Worm (Caenorhabditis elegans) whole organism, young adult: ENCODE data around the gene gst-36.
A peak's percentile ranks its signal among the peaks of the same experiment; 100 is the strongest.

Experiments used
- C06A6.2 ChIP-seq: fragments of 200-800 bp; sonication (Bioruptor generic); conservative IDR thresholded peaks from 2 replicates; pipeline ENCODE4 v1.3.6; 2022; ENCODE audit warnings: missing genetic modification characterization, missing compliant biosample characterization
- C17E4.6 ChIP-seq: fragments of 200-800 bp; sonication (Bioruptor generic); IDR thresholded peaks from 2 replicates; pipeline ENCODE4 v1.3.6; 2022; ENCODE audit warnings: missing genetic modification reagents, missing genetic modification characterization, missing compliant biosample characterization
- D2030.7 ChIP-seq: fragments of 200-800 bp; sonication (Bioruptor generic); IDR thresholded peaks from 2 replicates; pipeline ENCODE4 v1.3.6; 2022; ENCODE audit warnings: missing genetic modification reagents, missing genetic modification characterization, missing compliant biosample characterization
- F49E8.2 ChIP-seq: sonication (generic microtip); optimal IDR thresholded peaks from 3 replicates; lab custom pipeline; 2017; ENCODE audit warnings: missing genetic modification characterization, mild to moderate bottlenecking, missing compliant biosample characterization, antibody characterized with exemption, moderate library complexity; ENCODE audit not compliant: insufficient read depth
- F57A8.1 ChIP-seq: fragments of 200-800 bp; sonication (Bioruptor generic); optimal IDR thresholded peaks from 2 replicates; lab custom pipeline; 2018; ENCODE audit warnings: mild to moderate bottlenecking, missing genetic modification characterization, moderate library complexity, missing compliant biosample characterization
- F57C9.4 ChIP-seq: sonication (generic microtip); optimal IDR thresholded peaks from 2 replicates; lab custom pipeline; 2017; ENCODE audit warnings: mild to moderate bottlenecking, missing genetic modification characterization, missing compliant biosample characterization
- K12H6.12 ChIP-seq: fragments of 200-800 bp; sonication (Bioruptor generic); optimal IDR thresholded peaks from 2 replicates; lab custom pipeline; 2018; ENCODE audit warnings: mild to moderate bottlenecking, missing genetic modification characterization, missing compliant biosample characterization
- T07F8.4 ChIP-seq: sonication (generic microtip); optimal IDR thresholded peaks from 2 replicates; lab custom pipeline; 2016; ENCODE audit warnings: mild to moderate bottlenecking, missing genetic modification characterization, moderate library complexity, missing compliant biosample characterization
- Y53G8AR.9 ChIP-seq: fragments of 200-800 bp; sonication (Bioruptor generic); conservative IDR thresholded peaks from 2 replicates; pipeline ENCODE4 v1.3.6; 2022; ENCODE audit warnings: missing genetic modification reagents, missing genetic modification characterization, missing compliant biosample characterization
- Y56A3A.18 ChIP-seq: fragments of 200-800 bp; sonication (Bioruptor generic); IDR thresholded peaks from 2 replicates; pipeline ENCODE4 v1.3.6; 2022; ENCODE audit warnings: missing genetic modification reagents, missing genetic modification characterization, missing compliant biosample characterization
- aptf-3 ChIP-seq: fragments of 200-800 bp; sonication (Bioruptor generic); IDR thresholded peaks from 2 replicates; pipeline ENCODE4 v1.3.6; 2022; ENCODE audit warnings: missing genetic modification characterization, missing compliant biosample characterization
- attf-5 ChIP-seq: fragments of 200-800 bp; sonication (Bioruptor generic); optimal IDR thresholded peaks from 2 replicates; lab custom pipeline; 2018; ENCODE audit warnings: mild to moderate bottlenecking, missing genetic modification characterization, missing compliant biosample characterization
- cebp-1 ChIP-seq, 2 experiments: fragments of 200-800 bp in 1 of 2; sonication (Bioruptor generic) in 1 of 2; sonication (generic microtip) in 1 of 2; IDR thresholded peaks in 1 of 2; optimal IDR thresholded peaks in 1 of 2; 2 replicates each; pipeline versions ENCODE4 v1.3.6 to Lab custom; 2017 to 2022; ENCODE audit warnings: missing compliant biosample characterization in 2 of 2, missing genetic modification characterization in 2 of 2, mild to moderate bottlenecking in 1 of 2, missing genetic modification reagents in 1 of 2, moderate library complexity in 1 of 2
- cebp-2 ChIP-seq: fragments of 200-800 bp; sonication (Bioruptor generic); IDR thresholded peaks from 2 replicates; pipeline ENCODE4 v1.3.6; 2022; ENCODE audit warnings: missing genetic modification characterization, missing compliant biosample characterization
- ceh-100 ChIP-seq: fragments of 200-800 bp; sonication (Bioruptor generic); IDR thresholded peaks from 2 replicates; pipeline ENCODE4 v1.3.6; 2022; ENCODE audit warnings: missing genetic modification reagents, missing genetic modification characterization, missing compliant biosample characterization
- ceh-27 ChIP-seq: fragments of 200-800 bp; sonication (Bioruptor generic); optimal IDR thresholded peaks from 2 replicates; lab custom pipeline; 2018; ENCODE audit warnings: mild to moderate bottlenecking, missing genetic modification characterization, moderate library complexity, missing compliant biosample characterization
- egl-18 ChIP-seq: fragments of 200-800 bp; sonication (Bioruptor generic); IDR thresholded peaks from 2 replicates; pipeline ENCODE4 v1.3.6; 2022; ENCODE audit warnings: missing genetic modification reagents, missing genetic modification characterization, missing compliant biosample characterization
- let-607 ChIP-seq, 2 experiments: fragments of 200-800 bp in 1 of 2; sonication (Bioruptor generic) in 1 of 2; sonication (generic microtip) in 1 of 2; optimal IDR thresholded peaks; 2 replicates each; lab custom pipeline; 2016 to 2018; ENCODE audit warnings: mild to moderate bottlenecking in 2 of 2, missing compliant biosample characterization in 2 of 2, missing genetic modification characterization in 2 of 2, moderate library complexity in 2 of 2, missing genotype in 1 of 2
- lin-26 ChIP-seq: fragments of 200-800 bp; sonication (Bioruptor generic); IDR thresholded peaks from 2 replicates; pipeline ENCODE4 v1.3.6; 2022; ENCODE audit warnings: missing genetic modification reagents, missing genetic modification characterization, missing compliant biosample characterization
- lir-1 ChIP-seq: fragments of 200-800 bp; sonication (Bioruptor generic); conservative IDR thresholded peaks from 2 replicates; pipeline ENCODE4 v1.3.6; 2022; ENCODE audit warnings: missing genetic modification reagents, missing genetic modification characterization, missing compliant biosample characterization
- madf-8 ChIP-seq: fragments of 200-800 bp; sonication (Bioruptor generic); conservative IDR thresholded peaks from 2 replicates; pipeline ENCODE4 v1.3.6; 2022; ENCODE audit warnings: missing genetic modification reagents, missing genetic modification characterization, missing compliant biosample characterization
- nfya-1 ChIP-seq: sonication (generic microtip); optimal IDR thresholded peaks from 2 replicates; lab custom pipeline; 2017; ENCODE audit warnings: antibody characterized with exemption, missing compliant biosample characterization, missing genetic modification characterization, borderline replicate concordance; ENCODE audit not compliant: insufficient read depth
- nfyb-1 ChIP-seq: fragments of 200-800 bp; sonication (Bioruptor generic); IDR thresholded peaks from 2 replicates; pipeline ENCODE4 v1.3.6; 2022; ENCODE audit warnings: missing genetic modification reagents, missing genetic modification characterization, missing compliant biosample characterization
- nhr-27 ChIP-seq: fragments of 200-800 bp; sonication (Bioruptor generic); optimal IDR thresholded peaks from 2 replicates; lab custom pipeline; 2018; ENCODE audit warnings: mild to moderate bottlenecking, missing genetic modification characterization, moderate library complexity, missing compliant biosample characterization
- nhr-80 ChIP-seq: sonication (generic microtip); optimal IDR thresholded peaks from 2 replicates; lab custom pipeline; 2016; ENCODE audit warnings: missing genetic modification characterization, missing compliant biosample characterization
- pha-4 ChIP-seq: fragments of 150-350 bp; sonication (generic microtip); optimal IDR thresholded peaks from 2 replicates; lab custom pipeline; 2014; ENCODE audit warnings: missing biosample characterization, missing genetic modification reagents, missing genetic modification characterization
- rcor-1 ChIP-seq: fragments of 200-800 bp; sonication (Bioruptor generic); IDR thresholded peaks from 2 replicates; pipeline ENCODE4 v1.3.6; 2022; ENCODE audit warnings: missing genetic modification reagents, missing genetic modification characterization, missing compliant biosample characterization
- snpc-1.3 ChIP-seq: sonication (generic microtip); optimal IDR thresholded peaks from 2 replicates; lab custom pipeline; 2017; ENCODE audit warnings: missing genetic modification characterization, mild to moderate bottlenecking, missing compliant biosample characterization, antibody characterized with exemption, moderate library complexity, missing genotype, missing genetic modification reagents; ENCODE audit not compliant: insufficient read depth
- snpc-3.4 ChIP-seq: sonication (generic microtip); optimal IDR thresholded peaks from 2 replicates; lab custom pipeline; 2017; ENCODE audit warnings: missing genetic modification characterization, mild to moderate bottlenecking, missing compliant biosample characterization, antibody characterized with exemption, moderate library complexity, missing genotype, missing genetic modification reagents
- somi-1 ChIP-seq: fragments of 200-800 bp; sonication (Bioruptor generic); optimal IDR thresholded peaks from 2 replicates; lab custom pipeline; 2018; ENCODE audit warnings: mild to moderate bottlenecking, missing genetic modification characterization, missing compliant biosample characterization
- tbp1 ChIP-seq: fragments of 200-800 bp; sonication (Bioruptor generic); optimal IDR thresholded peaks from 2 replicates; lab custom pipeline; 2018; ENCODE audit warnings: mild to moderate bottlenecking, missing genetic modification characterization, missing compliant biosample characterization
- tbx-9 ChIP-seq: sonication (generic microtip); optimal IDR thresholded peaks from 2 replicates; lab custom pipeline; 2016; ENCODE audit warnings: borderline replicate concordance, missing genetic modification characterization, inconsistent platforms, missing compliant biosample characterization
- unc-62 ChIP-seq: fragments of 150-350 bp; optimal IDR thresholded peaks from 2 replicates; lab custom pipeline; 2014; ENCODE audit warnings: missing biosample characterization, missing genetic modification reagents, missing genetic modification characterization
- ztf-22 ChIP-seq: fragments of 200-800 bp; sonication (Bioruptor generic); optimal IDR thresholded peaks from 2 replicates; lab custom pipeline; 2018; ENCODE audit warnings: mild to moderate bottlenecking, missing genetic modification characterization, moderate library complexity, missing compliant biosample characterization

The gst-36 gene

ce11 chrX:9850258-9850657 lies 12.5 kb downstream of the gst-36 start, which contains the start of gene lec-8:
Gene lec-8 (plus strand): TSS chrX:9850571.
- TF ChIP-seq unc-62 (GFP tag; lab: Kevin White, UChicago) (peak; percentile 45), nfyb-1 (GFP tag; lab: Robert Waterston, UW) (no peak), cebp-1 (GFP tag; IDR thresholded peaks at IDR 0.05; lab: Robert Waterston, UW) (no peak), cebp-1 (tag; optimal IDR thresholded peaks at IDR 0.05; lab: Kevin White, UChicago) (no peak), ztf-22 (GFP tag; lab: Kevin White, UChicago) (peak; percentile 20), egl-18 (GFP tag; lab: Robert Waterston, UW) (no peak), F57A8.1 (GFP tag; lab: Kevin White, UChicago) (no peak), C06A6.2 (GFP tag; lab: Robert Waterston, UW) (no peak), nhr-80 (tag; lab: Kevin White, UChicago) (peak; percentile 93), C17E4.6 (no peak), aptf-3 (GFP tag; lab: Robert Waterston, UW) (no peak), F49E8.2 (tag; lab: Kevin White, UChicago) (no peak), nhr-27 (tag; lab: Kevin White, UChicago) (no peak), lir-1 (GFP tag; lab: Robert Waterston, UW) (no peak), let-607 (tag; optimal IDR thresholded peaks at IDR 0.05; lab: Kevin White, UChicago) (peak in 1 of 2 experiments; percentile 24)

ce11 chrX:9848214-9848789 lies 14.5 kb downstream of the gst-36 start:
- no peak for TF ChIP-seq Y56A3A.18
- no peak for TF ChIP-seq cebp-2 (GFP tag; lab: Robert Waterston, UW)
- TF ChIP-seq somi-1 (GFP tag; lab: Kevin White, UChicago), result no peak
- TF ChIP-seq snpc-1.3, result no peak
- TF ChIP-seq aptf-3 (GFP tag; lab: Robert Waterston, UW), result no peak
- no peak for TF ChIP-seq snpc-3.4 (tag; lab: Kevin White, UChicago)
- TF ChIP-seq pha-4 (tag; lab: Kevin White, UChicago), result no peak
- TF ChIP-seq D2030.7, result no peak
- TF ChIP-seq egl-18 (GFP tag; lab: Robert Waterston, UW), result no peak
- TF ChIP-seq nfya-1 (tag; lab: Kevin White, UChicago), result no peak
- TF ChIP-seq attf-5 (GFP tag; lab: Kevin White, UChicago), result no peak
- no peak for TF ChIP-seq T07F8.4 (tag; lab: Kevin White, UChicago)
- no peak for TF ChIP-seq rcor-1
- no peak for TF ChIP-seq ceh-100 (GFP tag; lab: Robert Waterston, UW)
- TF ChIP-seq ceh-27 (GFP tag; lab: Kevin White, UChicago), result no peak
- TF ChIP-seq, all 124 proteins: peak for 0

- TF ChIP-seq K12H6.12 (no peak), snpc-1.3 (no peak), Y53G8AR.9 (GFP tag; lab: Robert Waterston, UW) (no peak)
These were observed 15.8 kb downstream of the gst-36 start, which contains the start of gene vab-15 for ce11 chrX:9846975-9847374. Gene vab-15 (plus strand): TSS chrX:9847275.

ce11 chrX:9845916-9846315 lies 16.8 kb downstream of the gst-36 start:
- TF ChIP-seq madf-8 (GFP tag; lab: Robert Waterston, UW), result no peak
- TF ChIP-seq tbx-9 (tag; lab: Kevin White, UChicago), result no peak
- no peak for TF ChIP-seq lin-26
- TF ChIP-seq tbp1 (GFP tag; lab: Kevin White, UChicago), result no peak
- no peak for TF ChIP-seq C06A6.2 (GFP tag; lab: Robert Waterston, UW)
- TF ChIP-seq unc-62 (GFP tag; lab: Kevin White, UChicago), result no peak
- no peak for TF ChIP-seq F57C9.4 (tag; lab: Kevin White, UChicago)
- TF ChIP-seq, all 124 proteins: peak for 0
